Worm (Caenorhabditis elegans): ENCODE data around the gene fipr-19.
"Not testable (repeated sequence)": the region's sequence is repeated elsewhere in the genome, so short reads cannot be mapped to it uniquely, and the experiment has no call there.

Gene fipr-19

ce11 chrIII:7489055-7489534, 30.3 kb upstream of the fipr-19 start, which contains the start of gene mup-4:
TSS of gene mup-4 (minus strand) at chrIII:7489105.
- TF ChIP-seq C08G9.2 (tag; optimal IDR thresholded peaks at IDR 0.05) (no peak), nfya-1 (tag; optimal IDR thresholded peaks at IDR 0.05) (peak; percentile 18)

DNA sequence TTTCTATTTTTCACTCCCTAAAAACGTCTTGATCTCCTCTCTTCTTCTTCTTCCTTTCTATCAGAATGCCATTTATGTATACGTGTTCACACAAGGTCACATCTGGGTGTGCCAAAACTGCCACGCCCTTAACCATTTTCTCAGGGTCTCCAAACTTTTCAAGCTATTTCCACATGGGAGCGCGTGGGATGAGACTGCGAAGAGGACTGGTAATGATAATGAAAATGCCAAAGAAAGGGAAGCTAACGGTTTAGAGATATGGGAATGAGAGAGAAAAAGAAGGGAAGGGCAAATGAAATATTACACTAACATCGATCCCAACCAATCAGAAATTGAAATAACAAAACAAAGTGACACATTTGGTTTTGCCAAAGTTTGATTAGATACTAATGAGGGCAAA, 29.6 kb upstream of the fipr-19 start:
- TF ChIP-seq K09A11.1 (tag; optimal IDR thresholded peaks at IDR 0.05; ENCODE audit: insufficient read depth) (no peak), unc-55 (GFP tag; optimal IDR thresholded peaks at IDR 0.05) (no peak), T23F11.4 (GFP tag; optimal IDR thresholded peaks at IDR 0.05) (no peak), hlh-30 (tag; optimal IDR thresholded peaks at IDR 0.05; ENCODE audit: insufficient read depth) (no peak), hlh-15 (tag; optimal IDR thresholded peaks at IDR 0.05) (no peak), eyg-1 (tag; optimal IDR thresholded peaks at IDR 0.05) (no peak), ceh-45 (GFP tag; IDR thresholded peaks at IDR 0.05) (no peak), ceh-9 (tag; optimal IDR thresholded peaks at IDR 0.05) (no peak), ceh-24 (tag; optimal IDR thresholded peaks at IDR 0.05) (no peak), pha-2 (tag; optimal IDR thresholded peaks at IDR 0.05) (no peak), pqm-1 (tag; optimal IDR thresholded peaks at IDR 0.05) (no peak), F13H6.1 (tag; optimal IDR thresholded peaks at IDR 0.05) (no peak), tbx-7 (tag; optimal IDR thresholded peaks at IDR 0.05) (no peak), unc-3 (GFP tag; conservative IDR thresholded peaks at IDR 0.05) (no peak), unc-3 (tag; optimal IDR thresholded peaks at IDR 0.05) (no peak), tbx-2 (tag; optimal IDR thresholded peaks at IDR 0.05) (no peak), pha-4 (tag; optimal IDR thresholded peaks at IDR 0.05) (no peak)

ce11 chrIII:7484765-7485164, 26.0 kb upstream of the fipr-19 start:
- no peak for TF ChIP-seq elt-4 (tag; optimal IDR thresholded peaks at IDR 0.05)
- TF ChIP-seq che-1 (tag; optimal IDR thresholded peaks at IDR 0.05), result no peak

- TF ChIP-seq ceh-22 (tag; optimal IDR thresholded peaks at IDR 0.05), result no peak
These were observed 20.2 kb upstream of the fipr-19 start for ce11 chrIII:7478932-7479331.

DNA sequence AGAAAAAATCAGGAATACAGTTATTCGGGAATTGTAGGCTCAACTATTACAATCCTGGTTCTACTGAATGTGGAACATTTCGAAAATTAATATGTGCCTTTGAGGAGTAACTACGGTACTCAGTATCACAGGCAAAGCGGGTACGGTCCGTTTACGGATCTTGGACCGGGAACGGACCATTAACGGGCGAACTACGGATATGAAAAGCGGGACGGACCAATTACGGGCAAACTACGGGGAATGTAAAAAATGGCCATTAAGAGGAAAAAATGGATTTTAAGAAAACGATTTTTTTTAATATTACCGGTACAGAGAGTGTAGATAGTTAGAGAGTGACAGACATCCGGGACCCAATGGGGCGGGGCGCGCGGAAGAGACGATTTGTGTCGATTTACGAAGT, 10.2 kb upstream of the fipr-19 start, which contains the start of gene H14A12.5:
TSS of gene H14A12.5 (minus strand) at position 101 of the 400 bp plus-strand sequence.
- TF ChIP-seq sox-2 (GFP tag; IDR thresholded peaks at IDR 0.05); ahr-1 (tag; optimal IDR thresholded peaks at IDR 0.05); pag-3 (tag; optimal IDR thresholded peaks at IDR 0.05; ENCODE audit: borderline replicate concordance): not testable (repeated sequence)

- TF ChIP-seq ceh-18 (tag; optimal IDR thresholded peaks at IDR 0.05) (peak; percentile 12), F13H6.1 (tag; optimal IDR thresholded peaks at IDR 0.05) (no peak), rnt-1 (tag; optimal IDR thresholded peaks at IDR 0.05) (peak; percentile 14), nfya-1 (tag; optimal IDR thresholded peaks at IDR 0.05) (peak; percentile 31), hlh-30 (tag; optimal IDR thresholded peaks at IDR 0.05; ENCODE audit: insufficient read depth) (peak; percentile 9)
These were observed 6.6 kb upstream of the fipr-19 start, which contains the start of gene fum-1 for ce11 chrIII:7465347-7465746. TSS of gene fum-1 (plus strand) at chrIII:7465605.

ce11 chrIII:7463438-7464008, 4.8 kb upstream of the fipr-19 start, which contains the start of gene H14A12.3:
TSS of gene H14A12.3 (plus strand) at chrIII:7463797.
- no peak for TF ChIP-seq odd-2 (tag; optimal IDR thresholded peaks at IDR 0.05)
- no peak for TF ChIP-seq ceh-45 (GFP tag; IDR thresholded peaks at IDR 0.05)
- no peak for TF ChIP-seq K09A11.1 (tag; optimal IDR thresholded peaks at IDR 0.05; ENCODE audit: insufficient read depth)
- TF ChIP-seq unc-55 (GFP tag; optimal IDR thresholded peaks at IDR 0.05), result no peak
- TF ChIP-seq ceh-22 (tag; optimal IDR thresholded peaks at IDR 0.05), result no peak
- no peak for TF ChIP-seq ceh-24 (tag; optimal IDR thresholded peaks at IDR 0.05)
- TF ChIP-seq ahr-1 (tag; optimal IDR thresholded peaks at IDR 0.05), result no peak
- no peak for TF ChIP-seq npax-4 (tag; optimal IDR thresholded peaks at IDR 0.05)
- TF ChIP-seq T23F11.4 (GFP tag; optimal IDR thresholded peaks at IDR 0.05), result no peak
- TF ChIP-seq unc-86 (tag; optimal IDR thresholded peaks at IDR 0.05), result no peak
- no peak for TF ChIP-seq tbx-7 (tag; optimal IDR thresholded peaks at IDR 0.05)
- TF ChIP-seq lin-11 (tag; optimal IDR thresholded peaks at IDR 0.05), result no peak
- TF ChIP-seq gmeb-2 (tag; optimal IDR thresholded peaks at IDR 0.05), result no peak
- TF ChIP-seq ceh-30 (tag; optimal IDR thresholded peaks at IDR 0.05), result no peak
- no peak for TF ChIP-seq sox-4 (tag; optimal IDR thresholded peaks at IDR 0.05)
- no peak for TF ChIP-seq ets-4 (tag; optimal IDR thresholded peaks at IDR 0.05)
- no peak for TF ChIP-seq ceh-48 (tag; optimal IDR thresholded peaks at IDR 0.05)
